Worm (Caenorhabditis elegans): ENCODE measurements around the gene F02C12.2.
A peak's percentile ranks its signal among the peaks of the same experiment; 100 is the strongest.

F02C12.2 gene

ce11 chrX:13442446-13442845 lies 43.3 kb upstream of the F02C12.2 start:
- TF ChIP-seq ceh-62 (tag; optimal IDR thresholded peaks at IDR 0.05) = no peak
- no peak for TF ChIP-seq ces-1 (GFP tag; optimal IDR thresholded peaks at IDR 0.05)
- no peak for TF ChIP-seq set-16 (GFP tag; IDR thresholded peaks at IDR 0.05)
- TF ChIP-seq hlh-30 (tag; optimal IDR thresholded peaks at IDR 0.05; ENCODE audit: insufficient read depth) = peak; percentile 70
- peak; percentile 0 to 37 for TF ChIP-seq daf-16 (GFP tag; optimal IDR thresholded peaks at IDR 0.05)
- peak; percentile 52 for TF ChIP-seq daf-16 (tag; optimal IDR thresholded peaks at IDR 0.05)
- TF ChIP-seq zfp-3 (GFP tag; conservative IDR thresholded peaks at IDR 0.05) = peak; percentile 37; the same call in 1 of the 2 replicates
- peak; percentile 62; the same call in 1 of the 2 replicates for TF ChIP-seq ceh-20 (GFP tag; IDR thresholded peaks at IDR 0.05)
- TF ChIP-seq dmd-9 (GFP tag; IDR thresholded peaks at IDR 0.05) = no peak
- peak; percentile 74 for TF ChIP-seq T26A8.4 (GFP tag; IDR thresholded peaks at IDR 0.05)
- TF ChIP-seq madf-9 (GFP tag; conservative IDR thresholded peaks at IDR 0.05) = peak; percentile 75
- peak; percentile 42; the same call in 1 of the 2 replicates for TF ChIP-seq F26F4.8 (GFP tag; conservative IDR thresholded peaks at IDR 0.05)
- no peak for TF ChIP-seq ama-1 (optimal IDR thresholded peaks at IDR 0.05)
- no peak for TF ChIP-seq skn-1 (tag; optimal IDR thresholded peaks at IDR 0.05)
- TF ChIP-seq ZK337.2 (GFP tag; IDR thresholded peaks at IDR 0.05) = peak; percentile 63
- TF ChIP-seq nhr-48 (tag; optimal IDR thresholded peaks at IDR 0.05) = peak; percentile 31
- no peak for TF ChIP-seq F49E8.2 (tag; optimal IDR thresholded peaks at IDR 0.05; ENCODE audit: borderline replicate concordance)
- peak; percentile 20 for TF ChIP-seq jun-1 (tag; optimal IDR thresholded peaks at IDR 0.05)
- no peak for TF ChIP-seq lin-39 (tag; optimal IDR thresholded peaks at IDR 0.05)
- TF ChIP-seq snpc-4 (tag; optimal IDR thresholded peaks at IDR 0.05) = no peak
- TF ChIP-seq mes-2 (tag; optimal IDR thresholded peaks at IDR 0.05; ENCODE audit: poor library complexity, severe bottlenecking) = peak; percentile 79
- no peak for TF ChIP-seq F10B5.3 (tag; optimal IDR thresholded peaks at IDR 0.05)
- no peak for TF ChIP-seq gei-8 (GFP tag; optimal IDR thresholded peaks at IDR 0.05)
- no peak for TF ChIP-seq lin-1 (GFP tag; IDR thresholded peaks at IDR 0.05)
- TF ChIP-seq snpc-1.2 (GFP tag; IDR thresholded peaks at IDR 0.05) = peak; percentile 81
- TF ChIP-seq nhr-6 (tag; optimal IDR thresholded peaks at IDR 0.05) = peak; percentile 16
- no peak for TF ChIP-seq nhr-10 (tag; optimal IDR thresholded peaks at IDR 0.05)
- peak; percentile 47 for TF ChIP-seq hlh-11 (tag; optimal IDR thresholded peaks at IDR 0.05)
- peak; percentile 23 for TF ChIP-seq zip-2 (tag; optimal IDR thresholded peaks at IDR 0.05)
- TF ChIP-seq pha-4 (GFP tag; IDR thresholded peaks at IDR 0.05) = no peak
- no peak for TF ChIP-seq pha-4 (tag; optimal IDR thresholded peaks at IDR 0.05)
- TF ChIP-seq lin-13 (GFP tag; optimal IDR thresholded peaks at IDR 0.05) = peak; percentile 25
- TF ChIP-seq hmg-1.1 (GFP tag; IDR thresholded peaks at IDR 0.05) = peak; percentile 89
- TF ChIP-seq ctbp-1 (GFP tag; IDR thresholded peaks at IDR 0.05) = 0 out of 2 replicates have a peak, but pooled peaks have one; percentile 14
- peak; percentile 74 for TF ChIP-seq rbr-2 (tag; optimal IDR thresholded peaks at IDR 0.05)
- 0 out of 2 replicates have a peak, but pooled peaks have one; percentile 69 for TF ChIP-seq D1046.2 (GFP tag; IDR thresholded peaks at IDR 0.05)
- TF ChIP-seq tra-1 (GFP tag; IDR thresholded peaks at IDR 0.05) = 0 out of 2 replicates have a peak, but pooled peaks have one; percentile 18
- TF ChIP-seq spr-3 (GFP tag; optimal IDR thresholded peaks at IDR 0.05) = no peak
- peak; percentile 44 for TF ChIP-seq spr-1 (tag; optimal IDR thresholded peaks at IDR 0.05)
- peak; percentile 66 for TF ChIP-seq F37D6.2 (tag; optimal IDR thresholded peaks at IDR 0.05)
- TF ChIP-seq ztf-7 (tag; optimal IDR thresholded peaks at IDR 0.05) = peak; percentile 51
- TF ChIP-seq unc-39 (tag; optimal IDR thresholded peaks at IDR 0.05) = no peak
- no peak for TF ChIP-seq nhr-11 (tag; optimal IDR thresholded peaks at IDR 0.05)
- peak; percentile 65 for TF ChIP-seq dmd-6 (GFP tag; IDR thresholded peaks at IDR 0.05)
- TF ChIP-seq Y48G9A.11 (GFP tag; IDR thresholded peaks at IDR 0.05) = no peak
- no peak for TF ChIP-seq ztf-11 (tag; optimal IDR thresholded peaks at IDR 0.05)
- TF ChIP-seq saeg-2 (GFP tag; IDR thresholded peaks at IDR 0.05) = no peak
- TF ChIP-seq ceh-44 (GFP tag; IDR thresholded peaks at IDR 0.05) = 0 out of 2 replicates have a peak, but pooled peaks have one; percentile 40
- TF ChIP-seq daf-12 (tag; optimal IDR thresholded peaks at IDR 0.05) = no peak
- TF ChIP-seq madf-5 (GFP tag; IDR thresholded peaks at IDR 0.05) = 0 out of 4 replicates have a peak, but pooled peaks of 1 of the 2 experiments have one; percentile 39
- TF ChIP-seq mdl-1 (tag; optimal IDR thresholded peaks at IDR 0.05) = peak in 1 of 2 experiments; percentile 29
- peak; percentile 83 for TF ChIP-seq egl-43 (GFP tag; IDR thresholded peaks at IDR 0.05)

Measured in whole organism, L4 larva.